Worm (Caenorhabditis elegans) whole organism, young adult: ENCODE measurements around the gene nhr-26.

Experiments used
- B0019.2 ChIP-seq: fragments of 200-800 bp; sonication (Bioruptor generic); conservative IDR thresholded peaks from 2 replicates; pipeline ENCODE4 v1.3.6; 2022; ENCODE audit warnings: missing genetic modification reagents, missing genetic modification characterization, missing compliant biosample characterization
- C06A6.2 ChIP-seq: fragments of 200-800 bp; sonication (Bioruptor generic); conservative IDR thresholded peaks from 2 replicates; pipeline ENCODE4 v1.3.6; 2022; ENCODE audit warnings: missing genetic modification characterization, missing compliant biosample characterization
- D2030.7 ChIP-seq: fragments of 200-800 bp; sonication (Bioruptor generic); IDR thresholded peaks from 2 replicates; pipeline ENCODE4 v1.3.6; 2022; ENCODE audit warnings: missing genetic modification reagents, missing genetic modification characterization, missing compliant biosample characterization
- F10E7.11 ChIP-seq: sonication (generic microtip); optimal IDR thresholded peaks from 2 replicates; lab custom pipeline; 2017; ENCODE audit warnings: mild to moderate bottlenecking, missing genetic modification characterization, moderate library complexity, missing compliant biosample characterization
- F22D6.2 ChIP-seq: sonication (generic microtip); optimal IDR thresholded peaks from 2 replicates; lab custom pipeline; 2016; ENCODE audit warnings: mild to moderate bottlenecking, missing genetic modification characterization, missing compliant biosample characterization
- K11D2.4 ChIP-seq: fragments of 200-800 bp; sonication (Bioruptor generic); IDR thresholded peaks from 2 replicates; pipeline ENCODE4 v1.3.6; 2022; ENCODE audit warnings: missing genetic modification reagents, missing genetic modification characterization, missing compliant biosample characterization
- T07F8.4 ChIP-seq: sonication (generic microtip); optimal IDR thresholded peaks from 2 replicates; lab custom pipeline; 2016; ENCODE audit warnings: mild to moderate bottlenecking, missing genetic modification characterization, moderate library complexity, missing compliant biosample characterization
- T26A5.8 ChIP-seq: sonication (generic microtip); optimal IDR thresholded peaks from 2 replicates; lab custom pipeline; 2016; ENCODE audit warnings: missing genetic modification characterization, missing compliant biosample characterization
- Y53G8AR.9 ChIP-seq: fragments of 200-800 bp; sonication (Bioruptor generic); conservative IDR thresholded peaks from 2 replicates; pipeline ENCODE4 v1.3.6; 2022; ENCODE audit warnings: missing genetic modification reagents, missing genetic modification characterization, missing compliant biosample characterization
- Y56A3A.18 ChIP-seq: fragments of 200-800 bp; sonication (Bioruptor generic); IDR thresholded peaks from 2 replicates; pipeline ENCODE4 v1.3.6; 2022; ENCODE audit warnings: missing genetic modification reagents, missing genetic modification characterization, missing compliant biosample characterization
- attf-5 ChIP-seq: fragments of 200-800 bp; sonication (Bioruptor generic); optimal IDR thresholded peaks from 2 replicates; lab custom pipeline; 2018; ENCODE audit warnings: mild to moderate bottlenecking, missing genetic modification characterization, missing compliant biosample characterization
- attf-6 ChIP-seq: fragments of 200-800 bp; sonication (Bioruptor generic); IDR thresholded peaks from 2 replicates; pipeline ENCODE4 v1.3.6; 2022; ENCODE audit warnings: missing genetic modification reagents, missing genetic modification characterization, missing compliant biosample characterization
- bed-1 ChIP-seq: fragments of 200-800 bp; sonication (Bioruptor generic); IDR thresholded peaks from 2 replicates; pipeline ENCODE4 v1.3.6; 2022; ENCODE audit warnings: missing genetic modification reagents, missing genetic modification characterization, missing compliant biosample characterization
- cebp-1 ChIP-seq, 2 experiments: fragments of 200-800 bp in 1 of 2; sonication (Bioruptor generic) in 1 of 2; sonication (generic microtip) in 1 of 2; IDR thresholded peaks in 1 of 2; optimal IDR thresholded peaks in 1 of 2; 2 replicates each; pipeline versions ENCODE4 v1.3.6 to Lab custom; 2017 to 2022; ENCODE audit warnings: missing compliant biosample characterization in 2 of 2, missing genetic modification characterization in 2 of 2, mild to moderate bottlenecking in 1 of 2, missing genetic modification reagents in 1 of 2, moderate library complexity in 1 of 2
- ceh-27 ChIP-seq: fragments of 200-800 bp; sonication (Bioruptor generic); optimal IDR thresholded peaks from 2 replicates; lab custom pipeline; 2018; ENCODE audit warnings: mild to moderate bottlenecking, missing genetic modification characterization, moderate library complexity, missing compliant biosample characterization
- ceh-58 ChIP-seq: fragments of 200-800 bp; sonication (Bioruptor generic); IDR thresholded peaks from 2 replicates; pipeline ENCODE4 v1.3.6; 2022; ENCODE audit warnings: missing genetic modification characterization, missing compliant biosample characterization
- ceh-91 ChIP-seq: fragments of 200-800 bp; sonication (Bioruptor generic); IDR thresholded peaks from 2 replicates; pipeline ENCODE4 v1.3.6; 2022; ENCODE audit warnings: missing genetic modification reagents, missing genetic modification characterization, missing compliant biosample characterization
- dpff-1 ChIP-seq: sonication (generic microtip); optimal IDR thresholded peaks from 2 replicates; lab custom pipeline; 2017; ENCODE audit warnings: mild to moderate bottlenecking, missing genetic modification characterization, missing compliant biosample characterization
- egl-44 ChIP-seq: fragments of 200-800 bp; sonication (Bioruptor generic); IDR thresholded peaks from 2 replicates; pipeline ENCODE4 v1.3.6; 2022; ENCODE audit warnings: missing genetic modification reagents, missing genetic modification characterization, missing compliant biosample characterization
- ets-4 ChIP-seq: fragments of 200-800 bp; sonication (Bioruptor generic); optimal IDR thresholded peaks from 2 replicates; lab custom pipeline; 2018; ENCODE audit warnings: mild to moderate bottlenecking, missing genetic modification characterization, missing compliant biosample characterization
- fkh-3 ChIP-seq: sonication (generic microtip); optimal IDR thresholded peaks from 2 replicates; lab custom pipeline; 2016; ENCODE audit warnings: mild to moderate bottlenecking, missing genetic modification characterization, missing compliant biosample characterization
- hmg-20 ChIP-seq: fragments of 200-800 bp; sonication (Bioruptor generic); IDR thresholded peaks from 2 replicates; pipeline ENCODE4 v1.3.6; 2022; ENCODE audit warnings: missing genetic modification reagents, missing genetic modification characterization, missing compliant biosample characterization
- let-607 ChIP-seq, 2 experiments: fragments of 200-800 bp in 1 of 2; sonication (Bioruptor generic) in 1 of 2; sonication (generic microtip) in 1 of 2; optimal IDR thresholded peaks; 2 replicates each; lab custom pipeline; 2016 to 2018; ENCODE audit warnings: mild to moderate bottlenecking in 2 of 2, missing compliant biosample characterization in 2 of 2, missing genetic modification characterization in 2 of 2, moderate library complexity in 2 of 2, missing genotype in 1 of 2
- lin-35 ChIP-seq, 3 experiments: fragments of 150-350 bp in 2 of 3; sonication (generic microtip) in 1 of 3; optimal IDR thresholded peaks; 2 replicates each; lab custom pipeline; 2014 to 2018; ENCODE audit warnings: missing biosample characterization in 3 of 3, missing genetic modification characterization in 3 of 3, missing genetic modification reagents in 3 of 3
- lsl-1 ChIP-seq: fragments of 200-800 bp; sonication (Bioruptor generic); optimal IDR thresholded peaks from 2 replicates; lab custom pipeline; 2018; ENCODE audit warnings: mild to moderate bottlenecking, missing genetic modification characterization, moderate library complexity, missing compliant biosample characterization
- madf-10 ChIP-seq: sonication (generic microtip); optimal IDR thresholded peaks from 2 replicates; lab custom pipeline; 2016; ENCODE audit warnings: mild to moderate bottlenecking, missing genetic modification characterization, missing compliant biosample characterization
- madf-6 ChIP-seq: fragments of 200-800 bp; sonication (Bioruptor generic); IDR thresholded peaks from 2 replicates; pipeline ENCODE4 v1.3.6; 2022; ENCODE audit warnings: missing genetic modification reagents, missing genetic modification characterization, missing compliant biosample characterization
- madf-8 ChIP-seq: fragments of 200-800 bp; sonication (Bioruptor generic); conservative IDR thresholded peaks from 2 replicates; pipeline ENCODE4 v1.3.6; 2022; ENCODE audit warnings: missing genetic modification reagents, missing genetic modification characterization, missing compliant biosample characterization
- nfya-1 ChIP-seq: sonication (generic microtip); optimal IDR thresholded peaks from 2 replicates; lab custom pipeline; 2017; ENCODE audit warnings: antibody characterized with exemption, missing compliant biosample characterization, missing genetic modification characterization, borderline replicate concordance; ENCODE audit not compliant: insufficient read depth
- nfya-2 ChIP-seq: fragments of 200-800 bp; sonication (Bioruptor generic); IDR thresholded peaks from 2 replicates; pipeline ENCODE4 v1.3.6; 2022; ENCODE audit warnings: missing genetic modification reagents, missing genetic modification characterization, missing compliant biosample characterization
- nhr-27 ChIP-seq: fragments of 200-800 bp; sonication (Bioruptor generic); optimal IDR thresholded peaks from 2 replicates; lab custom pipeline; 2018; ENCODE audit warnings: mild to moderate bottlenecking, missing genetic modification characterization, moderate library complexity, missing compliant biosample characterization
- nhr-80 ChIP-seq: sonication (generic microtip); optimal IDR thresholded peaks from 2 replicates; lab custom pipeline; 2016; ENCODE audit warnings: missing genetic modification characterization, missing compliant biosample characterization
- nhr-90 ChIP-seq: sonication (generic microtip); optimal IDR thresholded peaks from 2 replicates; lab custom pipeline; 2016; ENCODE audit warnings: missing genotype, mild to moderate bottlenecking, missing genetic modification characterization, missing compliant biosample characterization
- pha-4 ChIP-seq: fragments of 150-350 bp; sonication (generic microtip); optimal IDR thresholded peaks from 2 replicates; lab custom pipeline; 2014; ENCODE audit warnings: missing biosample characterization, missing genetic modification reagents, missing genetic modification characterization
- rec-8 ChIP-seq, 2 experiments: sonication (generic microtip); optimal IDR thresholded peaks; 2 replicates each; lab custom pipeline; 2016; ENCODE audit warnings: mild to moderate bottlenecking in 2 of 2, missing genetic modification characterization in 2 of 2, missing genetic modification reagents in 2 of 2, missing genotype in 2 of 2, missing biosample characterization in 1 of 2, missing compliant biosample characterization in 1 of 2, moderate library complexity in 1 of 2
- repo-1 ChIP-seq: sonication (generic microtip); optimal IDR thresholded peaks from 2 replicates; lab custom pipeline; 2017; ENCODE audit warnings: mild to moderate bottlenecking, missing genetic modification characterization, missing compliant biosample characterization
- sdz-38 ChIP-seq: sonication (generic microtip); optimal IDR thresholded peaks from 2 replicates; lab custom pipeline; 2016; ENCODE audit warnings: missing genotype, missing genetic modification characterization, missing compliant biosample characterization
- snpc-1.1 ChIP-seq: sonication (generic microtip); optimal IDR thresholded peaks from 2 replicates; lab custom pipeline; 2017; ENCODE audit warnings: missing genetic modification characterization, mild to moderate bottlenecking, missing compliant biosample characterization, antibody characterized with exemption, moderate library complexity, missing genotype, missing genetic modification reagents; ENCODE audit not compliant: insufficient read depth
- tbp1 ChIP-seq: fragments of 200-800 bp; sonication (Bioruptor generic); optimal IDR thresholded peaks from 2 replicates; lab custom pipeline; 2018; ENCODE audit warnings: mild to moderate bottlenecking, missing genetic modification characterization, missing compliant biosample characterization
- tbx-9 ChIP-seq: sonication (generic microtip); optimal IDR thresholded peaks from 2 replicates; lab custom pipeline; 2016; ENCODE audit warnings: borderline replicate concordance, missing genetic modification characterization, inconsistent platforms, missing compliant biosample characterization
- unc-62 ChIP-seq: fragments of 150-350 bp; optimal IDR thresholded peaks from 2 replicates; lab custom pipeline; 2014; ENCODE audit warnings: missing biosample characterization, missing genetic modification reagents, missing genetic modification characterization
- zfh-2 ChIP-seq: fragments of 200-800 bp; sonication (Bioruptor generic); conservative IDR thresholded peaks from 2 replicates; pipeline ENCODE4 v1.3.6; 2022; ENCODE audit warnings: missing genetic modification reagents, missing genetic modification characterization, missing compliant biosample characterization
- ztf-22 ChIP-seq: fragments of 200-800 bp; sonication (Bioruptor generic); optimal IDR thresholded peaks from 2 replicates; lab custom pipeline; 2018; ENCODE audit warnings: mild to moderate bottlenecking, missing genetic modification characterization, moderate library complexity, missing compliant biosample characterization
- ztf-28 ChIP-seq: fragments of 200-800 bp; sonication (Bioruptor generic); IDR thresholded peaks from 2 replicates; pipeline ENCODE4 v1.3.6; 2022; ENCODE audit warnings: missing genetic modification reagents, missing genetic modification characterization, missing compliant biosample characterization
- ztf-6 ChIP-seq: fragments of 200-800 bp; sonication (Bioruptor generic); IDR thresholded peaks from 2 replicates; pipeline ENCODE4 v1.3.6; 2022; ENCODE audit warnings: missing genetic modification reagents, missing genetic modification characterization, missing compliant biosample characterization

Gene nhr-26

ce11 chrX:12691306-12691705 is 9.0 kb downstream of the nhr-26 start, which contains the start of gene ugt-50:
Gene ugt-50 (plus strand): TSS chrX:12691573.
- TF ChIP-seq nhr-80 (tag; lab: Kevin White, UChicago), result peak; percentile 85
- TF ChIP-seq snpc-1.1 (tag; lab: Kevin White, UChicago), result no peak
- no peak for TF ChIP-seq cebp-1 (GFP tag; IDR thresholded peaks at IDR 0.05; lab: Robert Waterston, UW)
- peak; percentile 72 for TF ChIP-seq cebp-1 (tag; optimal IDR thresholded peaks at IDR 0.05; lab: Kevin White, UChicago)
- peak in 1 of 2 experiments; percentile 67 for TF ChIP-seq let-607 (tag; optimal IDR thresholded peaks at IDR 0.05; lab: Kevin White, UChicago)
- TF ChIP-seq attf-6 (GFP tag; lab: Robert Waterston, UW), result no peak
- no peak for TF ChIP-seq T07F8.4
- TF ChIP-seq, all 124 proteins: peak for 3

DNA sequence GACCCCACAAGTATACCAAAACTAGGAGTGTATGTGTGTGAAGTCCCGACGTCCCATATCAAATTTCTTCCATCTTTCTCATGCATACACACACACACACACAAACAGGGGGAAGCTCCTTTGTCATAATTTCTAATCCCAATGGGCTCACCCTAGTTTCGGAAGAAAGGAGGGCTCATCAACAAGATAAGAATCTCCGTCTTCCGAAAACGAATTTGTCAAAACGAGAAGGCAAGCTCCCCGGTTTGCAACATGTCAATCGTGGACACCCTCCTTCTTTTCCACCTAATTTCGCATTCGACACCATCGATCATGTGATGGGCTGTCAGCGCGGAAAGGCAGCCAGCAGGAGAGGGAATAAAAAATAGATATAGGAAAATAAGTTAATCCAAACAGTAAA is 9.9 kb downstream of the nhr-26 start:
- TF ChIP-seq C06A6.2 (GFP tag; lab: Robert Waterston, UW), result no peak
- no peak for TF ChIP-seq F22D6.2
- TF ChIP-seq zfh-2 (GFP tag; lab: Robert Waterston, UW), result 0 out of 2 replicates have a peak, but pooled peaks have one; percentile 17
- no peak for TF ChIP-seq D2030.7
- TF ChIP-seq ceh-91 (GFP tag; lab: Robert Waterston, UW), result no peak
- no peak for TF ChIP-seq repo-1
- no peak for TF ChIP-seq egl-44
- no peak for TF ChIP-seq nfya-1 (tag; lab: Kevin White, UChicago)
- TF ChIP-seq madf-8 (GFP tag; lab: Robert Waterston, UW), result no peak
- TF ChIP-seq ztf-6 (GFP tag; lab: Robert Waterston, UW), result no peak
- TF ChIP-seq ztf-28 (GFP tag; lab: Robert Waterston, UW), result no peak
- TF ChIP-seq Y53G8AR.9 (GFP tag; lab: Robert Waterston, UW), result no peak
- TF ChIP-seq fkh-3, result no peak
- peak; percentile 5 for TF ChIP-seq attf-5 (GFP tag; lab: Kevin White, UChicago)
- TF ChIP-seq snpc-1.1 (tag; lab: Kevin White, UChicago), result no peak
- TF ChIP-seq unc-62 (GFP tag; lab: Kevin White, UChicago), result peak; percentile 25
- no peak for TF ChIP-seq hmg-20 (GFP tag; lab: Robert Waterston, UW)
- peak; percentile 8 for TF ChIP-seq madf-10 (tag; lab: Kevin White, UChicago)
- no peak for TF ChIP-seq tbx-9 (tag; lab: Kevin White, UChicago)
- TF ChIP-seq B0019.2, result no peak
- no peak for TF ChIP-seq K11D2.4
- TF ChIP-seq lin-35 (GFP tag; optimal IDR thresholded peaks at IDR 0.05; lab: Kevin White, UChicago), result peak in 1 of 3 experiments; percentile 30
- peak; percentile 39 for TF ChIP-seq nhr-90
- no peak for TF ChIP-seq ceh-58 (GFP tag; lab: Robert Waterston, UW)
- TF ChIP-seq bed-1, result no peak
- TF ChIP-seq sdz-38, result no peak
- no peak for TF ChIP-seq madf-6 (GFP tag; lab: Robert Waterston, UW)
- peak; percentile 24 for TF ChIP-seq ztf-22
- TF ChIP-seq pha-4, result no peak
- no peak for TF ChIP-seq rec-8 (tag; optimal IDR thresholded peaks at IDR 0.05; lab: Kevin White, UChicago)
- TF ChIP-seq cebp-1 (GFP tag; IDR thresholded peaks at IDR 0.05; lab: Robert Waterston, UW), result no peak
- peak; percentile 36 for TF ChIP-seq cebp-1 (tag; optimal IDR thresholded peaks at IDR 0.05; lab: Kevin White, UChicago)
- TF ChIP-seq tbp1 (GFP tag; lab: Kevin White, UChicago), result peak; percentile 21
- TF ChIP-seq ceh-27, result no peak
- no peak for TF ChIP-seq nfya-2 (GFP tag; lab: Robert Waterston, UW)
- TF ChIP-seq lsl-1 (GFP tag; lab: Kevin White, UChicago), result no peak
- peak; percentile 21 to 45 for TF ChIP-seq let-607 (tag; optimal IDR thresholded peaks at IDR 0.05; lab: Kevin White, UChicago)
- TF ChIP-seq dpff-1 (tag; lab: Kevin White, UChicago), result no peak
- TF ChIP-seq ets-4 (GFP tag; lab: Kevin White, UChicago), result no peak
- no peak for TF ChIP-seq nhr-27 (tag; lab: Kevin White, UChicago)
- TF ChIP-seq Y56A3A.18 (GFP tag; lab: Robert Waterston, UW), result no peak
- no peak for TF ChIP-seq T26A5.8 (tag; lab: Kevin White, UChicago)
- TF ChIP-seq F10E7.11 (tag; lab: Kevin White, UChicago), result no peak
